Worm (Caenorhabditis elegans) whole organism, young adult: ENCODE measurements around the gene Y105C5B.19.

Experiments used
- B0261.1 ChIP-seq: sonication (generic microtip); optimal IDR thresholded peaks from 2 replicates; lab custom pipeline; 2016; ENCODE audit warnings: mild to moderate bottlenecking, missing genetic modification characterization, moderate library complexity, missing compliant biosample characterization
- F33H1.4 ChIP-seq: fragments of 200-800 bp; sonication (Bioruptor generic); IDR thresholded peaks from 2 replicates; pipeline ENCODE4 v1.3.6; 2022; ENCODE audit warnings: missing genetic modification reagents, missing genetic modification characterization, missing compliant biosample characterization
- F49E8.2 ChIP-seq: sonication (generic microtip); optimal IDR thresholded peaks from 3 replicates; lab custom pipeline; 2017; ENCODE audit warnings: missing genetic modification characterization, mild to moderate bottlenecking, missing compliant biosample characterization, antibody characterized with exemption, moderate library complexity; ENCODE audit not compliant: insufficient read depth
- F57A8.1 ChIP-seq: fragments of 200-800 bp; sonication (Bioruptor generic); optimal IDR thresholded peaks from 2 replicates; lab custom pipeline; 2018; ENCODE audit warnings: mild to moderate bottlenecking, missing genetic modification characterization, moderate library complexity, missing compliant biosample characterization
- F57C9.4 ChIP-seq: sonication (generic microtip); optimal IDR thresholded peaks from 2 replicates; lab custom pipeline; 2017; ENCODE audit warnings: mild to moderate bottlenecking, missing genetic modification characterization, missing compliant biosample characterization
- K11D2.4 ChIP-seq: fragments of 200-800 bp; sonication (Bioruptor generic); IDR thresholded peaks from 2 replicates; pipeline ENCODE4 v1.3.6; 2022; ENCODE audit warnings: missing genetic modification reagents, missing genetic modification characterization, missing compliant biosample characterization
- K12H6.12 ChIP-seq: fragments of 200-800 bp; sonication (Bioruptor generic); optimal IDR thresholded peaks from 2 replicates; lab custom pipeline; 2018; ENCODE audit warnings: mild to moderate bottlenecking, missing genetic modification characterization, missing compliant biosample characterization
- Y67H2A.10 ChIP-seq: fragments of 200-800 bp; sonication (Bioruptor generic); conservative IDR thresholded peaks from 2 replicates; pipeline ENCODE4 v1.3.6; 2022; ENCODE audit warnings: missing genetic modification reagents, missing genetic modification characterization, missing compliant biosample characterization
- ZK185.1 ChIP-seq: sonication (generic microtip); optimal IDR thresholded peaks from 2 replicates; lab custom pipeline; 2016; ENCODE audit warnings: mild to moderate bottlenecking, missing genetic modification characterization, missing compliant biosample characterization; ENCODE audit not compliant: poor library complexity, severe bottlenecking
- akir-1 ChIP-seq: fragments of 200-800 bp; sonication (Bioruptor generic); optimal IDR thresholded peaks from 2 replicates; lab custom pipeline; 2018; ENCODE audit warnings: mild to moderate bottlenecking, missing genetic modification characterization, moderate library complexity, missing compliant biosample characterization
- ama-1 ChIP-seq, 3 experiments: fragments of 150-350 bp in 1 of 3; sonication (generic microtip) in 2 of 3; optimal IDR thresholded peaks; 2 replicates each; lab custom pipeline; 2014 to 2018; ENCODE audit warnings: missing biosample characterization in 2 of 3, missing genetic modification characterization in 2 of 3, missing genetic modification reagents in 2 of 3
- bed-1 ChIP-seq: fragments of 200-800 bp; sonication (Bioruptor generic); IDR thresholded peaks from 2 replicates; pipeline ENCODE4 v1.3.6; 2022; ENCODE audit warnings: missing genetic modification reagents, missing genetic modification characterization, missing compliant biosample characterization
- bed-2 ChIP-seq: fragments of 200-800 bp; sonication (Bioruptor generic); IDR thresholded peaks from 2 replicates; pipeline ENCODE4 v1.3.6; 2022; ENCODE audit warnings: missing genetic modification reagents, missing genetic modification characterization, missing compliant biosample characterization
- cebp-2 ChIP-seq: fragments of 200-800 bp; sonication (Bioruptor generic); IDR thresholded peaks from 2 replicates; pipeline ENCODE4 v1.3.6; 2022; ENCODE audit warnings: missing genetic modification characterization, missing compliant biosample characterization
- ceh-100 ChIP-seq: fragments of 200-800 bp; sonication (Bioruptor generic); IDR thresholded peaks from 2 replicates; pipeline ENCODE4 v1.3.6; 2022; ENCODE audit warnings: missing genetic modification reagents, missing genetic modification characterization, missing compliant biosample characterization
- ceh-40 ChIP-seq: fragments of 200-800 bp; sonication (Bioruptor generic); IDR thresholded peaks from 2 replicates; pipeline ENCODE4 v1.3.6; 2022; ENCODE audit warnings: missing genetic modification characterization, missing compliant biosample characterization
- ceh-58 ChIP-seq: fragments of 200-800 bp; sonication (Bioruptor generic); IDR thresholded peaks from 2 replicates; pipeline ENCODE4 v1.3.6; 2022; ENCODE audit warnings: missing genetic modification characterization, missing compliant biosample characterization
- ceh-91 ChIP-seq: fragments of 200-800 bp; sonication (Bioruptor generic); IDR thresholded peaks from 2 replicates; pipeline ENCODE4 v1.3.6; 2022; ENCODE audit warnings: missing genetic modification reagents, missing genetic modification characterization, missing compliant biosample characterization
- die-1 ChIP-seq: sonication (generic microtip); optimal IDR thresholded peaks from 2 replicates; lab custom pipeline; 2016; ENCODE audit warnings: missing genotype, mild to moderate bottlenecking, missing genetic modification characterization, missing compliant biosample characterization
- egl-18 ChIP-seq: fragments of 200-800 bp; sonication (Bioruptor generic); IDR thresholded peaks from 2 replicates; pipeline ENCODE4 v1.3.6; 2022; ENCODE audit warnings: missing genetic modification reagents, missing genetic modification characterization, missing compliant biosample characterization
- egl-44 ChIP-seq: fragments of 200-800 bp; sonication (Bioruptor generic); IDR thresholded peaks from 2 replicates; pipeline ENCODE4 v1.3.6; 2022; ENCODE audit warnings: missing genetic modification reagents, missing genetic modification characterization, missing compliant biosample characterization
- egrh-3 ChIP-seq: fragments of 200-800 bp; sonication (Bioruptor generic); IDR thresholded peaks from 2 replicates; pipeline ENCODE4 v1.3.6; 2022; ENCODE audit warnings: missing genetic modification reagents, missing genetic modification characterization, missing compliant biosample characterization
- ekl-4 ChIP-seq: fragments of 200-800 bp; sonication (Bioruptor generic); IDR thresholded peaks from 2 replicates; pipeline ENCODE4 v1.3.6; 2022; ENCODE audit warnings: missing genetic modification reagents, missing genetic modification characterization, missing compliant biosample characterization
- ets-4 ChIP-seq: fragments of 200-800 bp; sonication (Bioruptor generic); optimal IDR thresholded peaks from 2 replicates; lab custom pipeline; 2018; ENCODE audit warnings: mild to moderate bottlenecking, missing genetic modification characterization, missing compliant biosample characterization
- fkh-3 ChIP-seq: sonication (generic microtip); optimal IDR thresholded peaks from 2 replicates; lab custom pipeline; 2016; ENCODE audit warnings: mild to moderate bottlenecking, missing genetic modification characterization, missing compliant biosample characterization
- hrde-1 ChIP-seq: sonication (generic microtip); optimal IDR thresholded peaks from 2 replicates; lab custom pipeline; 2016; ENCODE audit warnings: missing genetic modification characterization, mild to moderate bottlenecking, missing compliant biosample characterization, moderate library complexity, missing genotype, missing genetic modification reagents, borderline replicate concordance
- let-526 ChIP-seq: fragments of 200-800 bp; sonication (Bioruptor generic); IDR thresholded peaks from 2 replicates; pipeline ENCODE4 v1.3.6; 2022; ENCODE audit warnings: missing genetic modification reagents, missing genetic modification characterization, missing compliant biosample characterization
- lin-26 ChIP-seq: fragments of 200-800 bp; sonication (Bioruptor generic); IDR thresholded peaks from 2 replicates; pipeline ENCODE4 v1.3.6; 2022; ENCODE audit warnings: missing genetic modification reagents, missing genetic modification characterization, missing compliant biosample characterization
- lin-54 ChIP-seq: fragments of 200-800 bp; sonication (Bioruptor generic); optimal IDR thresholded peaks from 2 replicates; lab custom pipeline; 2018; ENCODE audit warnings: mild to moderate bottlenecking, missing genetic modification characterization, missing compliant biosample characterization
- lir-1 ChIP-seq: fragments of 200-800 bp; sonication (Bioruptor generic); conservative IDR thresholded peaks from 2 replicates; pipeline ENCODE4 v1.3.6; 2022; ENCODE audit warnings: missing genetic modification reagents, missing genetic modification characterization, missing compliant biosample characterization
- madf-10 ChIP-seq: sonication (generic microtip); optimal IDR thresholded peaks from 2 replicates; lab custom pipeline; 2016; ENCODE audit warnings: mild to moderate bottlenecking, missing genetic modification characterization, missing compliant biosample characterization
- madf-6 ChIP-seq: fragments of 200-800 bp; sonication (Bioruptor generic); IDR thresholded peaks from 2 replicates; pipeline ENCODE4 v1.3.6; 2022; ENCODE audit warnings: missing genetic modification reagents, missing genetic modification characterization, missing compliant biosample characterization
- mcd-1 ChIP-seq: fragments of 200-800 bp; sonication (Bioruptor generic); IDR thresholded peaks from 2 replicates; pipeline ENCODE4 v1.3.6; 2022; ENCODE audit warnings: missing genetic modification reagents, missing genetic modification characterization, missing compliant biosample characterization
- mel-28 ChIP-seq: sonication (generic microtip); optimal IDR thresholded peaks from 2 replicates; lab custom pipeline; 2016; ENCODE audit warnings: borderline replicate concordance, mild to moderate bottlenecking, missing genetic modification characterization, missing compliant biosample characterization
- mxl-1 ChIP-seq: sonication (generic microtip); optimal IDR thresholded peaks from 2 replicates; lab custom pipeline; 2016; ENCODE audit warnings: missing genetic modification characterization, missing compliant biosample characterization
- nfya-1 ChIP-seq: sonication (generic microtip); optimal IDR thresholded peaks from 2 replicates; lab custom pipeline; 2017; ENCODE audit warnings: antibody characterized with exemption, missing compliant biosample characterization, missing genetic modification characterization, borderline replicate concordance; ENCODE audit not compliant: insufficient read depth
- nfya-2 ChIP-seq: fragments of 200-800 bp; sonication (Bioruptor generic); IDR thresholded peaks from 2 replicates; pipeline ENCODE4 v1.3.6; 2022; ENCODE audit warnings: missing genetic modification reagents, missing genetic modification characterization, missing compliant biosample characterization
- pbrm-1 ChIP-seq: fragments of 200-800 bp; sonication (Bioruptor generic); IDR thresholded peaks from 2 replicates; pipeline ENCODE4 v1.3.6; 2022; ENCODE audit warnings: missing genetic modification reagents, missing genetic modification characterization, missing compliant biosample characterization
- sea-2 ChIP-seq: fragments of 200-800 bp; sonication (Bioruptor generic); IDR thresholded peaks from 2 replicates; pipeline ENCODE4 v1.3.6; 2022; ENCODE audit warnings: missing genetic modification characterization, missing compliant biosample characterization
- snpc-4 ChIP-seq, 5 experiments: fragments of 150-350 bp in 1 of 5; sonication (generic microtip) in 4 of 5; optimal IDR thresholded peaks; 2 replicates each; lab custom pipeline; 2014 to 2018; ENCODE audit warnings: missing genetic modification characterization in 5 of 5, missing biosample characterization in 3 of 5, antibody characterized with exemption in 2 of 5, mild to moderate bottlenecking in 2 of 5, missing compliant biosample characterization in 2 of 5, missing genotype in 2 of 5, moderate library complexity in 2 of 5, missing genetic modification reagents in 1 of 5
- tbp1 ChIP-seq: fragments of 200-800 bp; sonication (Bioruptor generic); optimal IDR thresholded peaks from 2 replicates; lab custom pipeline; 2018; ENCODE audit warnings: mild to moderate bottlenecking, missing genetic modification characterization, missing compliant biosample characterization
- tlf-1 ChIP-seq: fragments of 200-800 bp; sonication (Bioruptor generic); optimal IDR thresholded peaks from 2 replicates; lab custom pipeline; 2018; ENCODE audit warnings: mild to moderate bottlenecking, missing genetic modification characterization, missing compliant biosample characterization
- zfh-2 ChIP-seq: fragments of 200-800 bp; sonication (Bioruptor generic); conservative IDR thresholded peaks from 2 replicates; pipeline ENCODE4 v1.3.6; 2022; ENCODE audit warnings: missing genetic modification reagents, missing genetic modification characterization, missing compliant biosample characterization
- ztf-18 ChIP-seq: sonication (generic microtip); optimal IDR thresholded peaks from 2 replicates; lab custom pipeline; 2016; ENCODE audit warnings: missing genotype, mild to moderate bottlenecking, missing genetic modification characterization, missing compliant biosample characterization
- ztf-28 ChIP-seq: fragments of 200-800 bp; sonication (Bioruptor generic); IDR thresholded peaks from 2 replicates; pipeline ENCODE4 v1.3.6; 2022; ENCODE audit warnings: missing genetic modification reagents, missing genetic modification characterization, missing compliant biosample characterization

Y105C5B.19 gene

ce11 chrIV:15933100-15933499, 50.7 kb downstream of the Y105C5B.19 start (continued):
- 0 out of 2 replicates have a peak, but pooled peaks have one; percentile 59 for TF ChIP-seq egl-44 (GFP tag; lab: Robert Waterston, UW)
- peak; percentile 90 for TF ChIP-seq lin-26
- TF ChIP-seq ceh-58 (GFP tag; lab: Robert Waterston, UW): 0 out of 2 replicates have a peak, but pooled peaks have one; percentile 4
- TF ChIP-seq fkh-3 (tag; lab: Kevin White, UChicago): peak; percentile 35
- TF ChIP-seq tbp1 (GFP tag; lab: Kevin White, UChicago): peak; percentile 94
- 0 out of 2 replicates have a peak, but pooled peaks have one; percentile 7 for TF ChIP-seq F33H1.4
- TF ChIP-seq pbrm-1 (GFP tag; lab: Robert Waterston, UW): peak; percentile 76
- peak; percentile 34 for TF ChIP-seq lin-54 (GFP tag; lab: Kevin White, UChicago)
- peak; percentile 30; the same call in 1 of the 2 replicates for TF ChIP-seq lir-1 (GFP tag; lab: Robert Waterston, UW)
- TF ChIP-seq ceh-40 (GFP tag; lab: Robert Waterston, UW): peak; percentile 54; the same call in 1 of the 2 replicates
- TF ChIP-seq ceh-100 (GFP tag; lab: Robert Waterston, UW): peak; percentile 49; the same call in 1 of the 2 replicates
- TF ChIP-seq bed-1 (GFP tag; lab: Robert Waterston, UW): 0 out of 2 replicates have a peak, but pooled peaks have one; percentile 57
- peak; percentile 59 for TF ChIP-seq madf-10
- TF ChIP-seq K11D2.4 (GFP tag; lab: Robert Waterston, UW): 0 out of 2 replicates have a peak, but pooled peaks have one; percentile 26
- TF ChIP-seq tlf-1: peak; percentile 11
- TF ChIP-seq B0261.1 (tag; lab: Kevin White, UChicago): peak; percentile 87
- peak; percentile 62 for TF ChIP-seq madf-6 (GFP tag; lab: Robert Waterston, UW)
- peak; percentile 37 for TF ChIP-seq ets-4 (GFP tag; lab: Kevin White, UChicago)
- TF ChIP-seq egrh-3 (GFP tag; lab: Robert Waterston, UW): 0 out of 2 replicates have a peak, but pooled peaks have one; percentile 13
- 0 out of 2 replicates have a peak, but pooled peaks have one; percentile 70 for TF ChIP-seq cebp-2 (GFP tag; lab: Robert Waterston, UW)
- TF ChIP-seq snpc-4 (GFP tag; optimal IDR thresholded peaks at IDR 0.05; lab: Kevin White, UChicago): peak; percentile 88
- peak; percentile 57 to 98 (median 92) for TF ChIP-seq snpc-4 (tag; optimal IDR thresholded peaks at IDR 0.05; lab: Kevin White, UChicago)
- TF ChIP-seq mcd-1 (GFP tag; lab: Robert Waterston, UW): peak; percentile 34; the same call in 1 of the 2 replicates
- TF ChIP-seq ZK185.1 (tag; lab: Kevin White, UChicago): peak; percentile 62
- peak; percentile 86 for TF ChIP-seq ztf-18 (tag; lab: Kevin White, UChicago)
- TF ChIP-seq die-1 (tag; lab: Kevin White, UChicago): peak; percentile 67
- TF ChIP-seq ekl-4 (GFP tag; lab: Robert Waterston, UW): peak; percentile 65; the same call in 1 of the 2 replicates
- TF ChIP-seq, all 124 proteins: peak for 60; not testable (repeated sequence) for 64

ce11 chrIV:15931833-15932232, 51.9 kb downstream of the Y105C5B.19 start:
- TF ChIP-seq nfya-2 (no peak), zfh-2 (GFP tag; lab: Robert Waterston, UW) (no peak; the same call in 1 of the 2 replicates), K12H6.12 (tag; lab: Kevin White, UChicago) (no peak), ZK185.1 (tag; lab: Kevin White, UChicago) (peak; percentile 76), ztf-28 (peak; percentile 77; the same call in 1 of the 2 replicates), F57C9.4 (tag; lab: Kevin White, UChicago) (no peak), ceh-91 (no peak), sea-2 (GFP tag; lab: Robert Waterston, UW) (no peak), bed-2 (GFP tag; lab: Robert Waterston, UW) (no peak), lin-26 (peak; percentile 93), let-526 (GFP tag; lab: Robert Waterston, UW) (peak; percentile 76), egl-18 (GFP tag; lab: Robert Waterston, UW) (0 out of 2 replicates have a peak, but pooled peaks have one; percentile 44), F49E8.2 (tag; lab: Kevin White, UChicago) (peak; percentile 39), akir-1 (GFP tag; lab: Kevin White, UChicago) (no peak), cebp-2 (GFP tag; lab: Robert Waterston, UW) (no peak), hrde-1 (tag; lab: Kevin White, UChicago) (no peak), mxl-1 (tag; lab: Kevin White, UChicago) (peak; percentile 49), nfya-1 (tag; lab: Kevin White, UChicago) (no peak), F57A8.1 (GFP tag; lab: Kevin White, UChicago) (no peak), mel-28 (tag; lab: Kevin White, UChicago) (no peak), Y67H2A.10 (no peak), ama-1 (optimal IDR thresholded peaks at IDR 0.05; lab: Kevin White, UChicago) (no peak), ama-1 (GFP tag; optimal IDR thresholded peaks at IDR 0.05; lab: Kevin White, UChicago) (peak in 1 of 2 experiments; percentile 80)
